Worm (Caenorhabditis elegans) whole organism, L2 larva: ENCODE measurements around the gene srx-29.
A peak's percentile ranks its signal among the peaks of the same experiment; 100 is the strongest.
"Not testable (repeated sequence)": the region's sequence is repeated elsewhere in the genome, so short reads cannot be mapped to it uniquely, and the experiment has no call there.

ENCODE experiments used
- C34F6.9 ChIP-seq: fragments of 150-350 bp; optimal IDR thresholded peaks from 2 replicates; lab custom pipeline; 2014; ENCODE audit warnings: missing biosample characterization, missing genetic modification characterization
- F13H6.1 ChIP-seq: sonication (generic microtip); optimal IDR thresholded peaks from 2 replicates; lab custom pipeline; 2016; ENCODE audit warnings: missing genetic modification characterization, missing compliant biosample characterization
- ZK546.5 ChIP-seq: sonication (generic microtip); optimal IDR thresholded peaks from 2 replicates; lab custom pipeline; 2017; ENCODE audit warnings: missing biosample characterization, missing genetic modification characterization
- alr-1 ChIP-seq: fragments of 150-350 bp; optimal IDR thresholded peaks from 2 replicates; lab custom pipeline; 2014; ENCODE audit warnings: missing biosample characterization, missing genetic modification characterization
- aly-2 ChIP-seq: fragments of 150-350 bp; optimal IDR thresholded peaks from 2 replicates; lab custom pipeline; 2014; ENCODE audit warnings: missing biosample characterization, missing genetic modification characterization
- ama-1 ChIP-seq: fragments of 150-350 bp; optimal IDR thresholded peaks from 2 replicates; lab custom pipeline; 2018; ENCODE audit warnings: inconsistent platforms
- blmp-1 ChIP-seq: sonication (generic microtip); optimal IDR thresholded peaks from 2 replicates; lab custom pipeline; 2017; ENCODE audit warnings: missing genetic modification characterization, mild to moderate bottlenecking, missing compliant biosample characterization, antibody characterized with exemption, moderate library complexity; ENCODE audit not compliant: insufficient read depth
- ceh-16 ChIP-seq: fragments of 150-350 bp; optimal IDR thresholded peaks from 2 replicates; lab custom pipeline; 2014; ENCODE audit warnings: missing biosample characterization, missing genetic modification characterization
- ceh-82 ChIP-seq: fragments of 150-350 bp; optimal IDR thresholded peaks from 2 replicates; lab custom pipeline; 2014; ENCODE audit warnings: missing biosample characterization, missing genetic modification characterization
- crh-2 ChIP-seq: sonication (generic microtip); optimal IDR thresholded peaks from 2 replicates; lab custom pipeline; 2017; ENCODE audit warnings: missing biosample characterization, missing genetic modification characterization
- egl-27 ChIP-seq: sonication (generic microtip); optimal IDR thresholded peaks from 3 replicates; lab custom pipeline; 2017; ENCODE audit warnings: missing biosample characterization, missing genetic modification reagents, missing genetic modification characterization
- elt-1 ChIP-seq: fragments of 150-350 bp; optimal IDR thresholded peaks from 2 replicates; lab custom pipeline; 2014; ENCODE audit warnings: missing biosample characterization, missing genetic modification characterization
- elt-3 ChIP-seq: sonication (generic microtip); optimal IDR thresholded peaks from 2 replicates; lab custom pipeline; 2017; ENCODE audit warnings: missing biosample characterization, missing genetic modification characterization
- fos-1 ChIP-seq: fragments of 150-350 bp; optimal IDR thresholded peaks from 2 replicates; lab custom pipeline; 2014; ENCODE audit warnings: missing biosample characterization, missing genetic modification characterization
- gmeb-1 ChIP-seq: fragments of 150-350 bp; optimal IDR thresholded peaks from 2 replicates; lab custom pipeline; 2014; ENCODE audit warnings: missing biosample characterization, missing genetic modification characterization
- lin-11 ChIP-seq: fragments of 150-350 bp; sonication (generic microtip); optimal IDR thresholded peaks from 2 replicates; lab custom pipeline; 2014; ENCODE audit warnings: missing biosample characterization, missing genetic modification characterization, inconsistent platforms, mixed read lengths
- lin-13 ChIP-seq: fragments of 150-350 bp; optimal IDR thresholded peaks from 2 replicates; lab custom pipeline; 2014; ENCODE audit warnings: missing biosample characterization, missing genetic modification reagents, missing genetic modification characterization
- lin-39 ChIP-seq: fragments of 150-350 bp; optimal IDR thresholded peaks from 2 replicates; lab custom pipeline; 2014; ENCODE audit warnings: missing biosample characterization, missing genetic modification reagents, missing genetic modification characterization
- lsy-2 ChIP-seq, 2 experiments: fragments of 150-350 bp in 1 of 2; sonication (generic microtip) in 1 of 2; optimal IDR thresholded peaks; 2 replicates each; lab custom pipeline; 2014 to 2017; ENCODE audit warnings: missing biosample characterization in 2 of 2, missing genetic modification characterization in 2 of 2
- mab-5 ChIP-seq: fragments of 150-350 bp; optimal IDR thresholded peaks from 2 replicates; lab custom pipeline; 2014; ENCODE audit warnings: missing biosample characterization, missing genetic modification characterization
- mbf-1 ChIP-seq: sonication (generic microtip); optimal IDR thresholded peaks from 2 replicates; lab custom pipeline; 2017; ENCODE audit warnings: missing biosample characterization, missing genetic modification characterization
- mdl-1 ChIP-seq, 2 experiments: fragments of 150-350 bp in 1 of 2; sonication (generic microtip) in 1 of 2; optimal IDR thresholded peaks; 2 replicates each; lab custom pipeline; 2017; ENCODE audit warnings: missing biosample characterization in 2 of 2, missing genetic modification characterization in 2 of 2
- nhr-10 ChIP-seq: sonication (generic microtip); optimal IDR thresholded peaks from 2 replicates; lab custom pipeline; 2017; ENCODE audit warnings: missing biosample characterization, missing genetic modification characterization
- nhr-11 ChIP-seq: fragments of 150-350 bp; optimal IDR thresholded peaks from 2 replicates; lab custom pipeline; 2014; ENCODE audit warnings: missing biosample characterization, missing genetic modification characterization
- nhr-12 ChIP-seq: fragments of 150-350 bp; optimal IDR thresholded peaks from 2 replicates; lab custom pipeline; 2014; ENCODE audit warnings: missing biosample characterization, missing genetic modification characterization
- nhr-129 ChIP-seq: fragments of 150-350 bp; optimal IDR thresholded peaks from 2 replicates; lab custom pipeline; 2014; ENCODE audit warnings: missing biosample characterization, missing genetic modification characterization
- nhr-23 ChIP-seq: fragments of 150-350 bp; optimal IDR thresholded peaks from 2 replicates; lab custom pipeline; 2014; ENCODE audit warnings: missing biosample characterization, missing genetic modification reagents, missing genetic modification characterization
- nhr-237 ChIP-seq: fragments of 150-350 bp; optimal IDR thresholded peaks from 2 replicates; lab custom pipeline; 2014; ENCODE audit warnings: missing biosample characterization, missing genetic modification characterization
- nhr-25 ChIP-seq: fragments of 150-350 bp; sonication (generic microtip); optimal IDR thresholded peaks from 3 replicates; lab custom pipeline; 2014; ENCODE audit warnings: missing biosample characterization, missing genetic modification characterization
- nhr-6 ChIP-seq: fragments of 150-350 bp; optimal IDR thresholded peaks from 2 replicates; lab custom pipeline; 2014; ENCODE audit warnings: missing biosample characterization, missing genetic modification characterization
- peb-1 ChIP-seq: fragments of 150-350 bp; optimal IDR thresholded peaks from 2 replicates; lab custom pipeline; 2014; ENCODE audit warnings: missing biosample characterization, missing genetic modification characterization
- skn-1 ChIP-seq: sonication (generic microtip); optimal IDR thresholded peaks from 2 replicates; lab custom pipeline; 2017; ENCODE audit warnings: missing biosample characterization, missing genetic modification characterization
- sma-3 ChIP-seq: sonication (generic microtip); optimal IDR thresholded peaks from 2 replicates; lab custom pipeline; 2016; ENCODE audit warnings: missing genetic modification reagents, missing genetic modification characterization, missing compliant biosample characterization
- sma-9 ChIP-seq, 2 experiments: fragments of 150-350 bp in 1 of 2; sonication (generic microtip) in 1 of 2; optimal IDR thresholded peaks; 2 replicates each; lab custom pipeline; 2014 to 2016; ENCODE audit warnings: missing genetic modification characterization in 2 of 2, mild to moderate bottlenecking in 1 of 2, missing biosample characterization in 1 of 2, missing compliant biosample characterization in 1 of 2, missing genetic modification reagents in 1 of 2, moderate library complexity in 1 of 2
- snpc-4 ChIP-seq: fragments of 150-350 bp; optimal IDR thresholded peaks from 2 replicates; lab custom pipeline; 2014; ENCODE audit warnings: missing biosample characterization, missing genetic modification characterization
- unc-39 ChIP-seq: fragments of 150-350 bp; optimal IDR thresholded peaks from 2 replicates; lab custom pipeline; 2014; ENCODE audit warnings: missing biosample characterization, missing genetic modification characterization
- unc-62 ChIP-seq: fragments of 150-350 bp; optimal IDR thresholded peaks from 2 replicates; lab custom pipeline; 2014; ENCODE audit warnings: missing biosample characterization, missing genetic modification reagents, missing genetic modification characterization
- zag-1 ChIP-seq: fragments of 150-350 bp; optimal IDR thresholded peaks from 2 replicates; lab custom pipeline; 2014; ENCODE audit warnings: missing biosample characterization, missing genetic modification characterization
- ztf-1 ChIP-seq: fragments of 200-800 bp; sonication (Bioruptor generic); conservative IDR thresholded peaks from 2 replicates; pipeline ENCODE4 v1.3.6; 2022; ENCODE audit warnings: missing genetic modification characterization, missing compliant biosample characterization
- ztf-11 ChIP-seq: sonication (generic microtip); optimal IDR thresholded peaks from 2 replicates; lab custom pipeline; 2017; ENCODE audit warnings: missing biosample characterization, missing genetic modification characterization
- ztf-4 ChIP-seq: fragments of 150-350 bp; optimal IDR thresholded peaks from 2 replicates; lab custom pipeline; 2014; ENCODE audit warnings: missing biosample characterization, missing genetic modification characterization

Gene srx-29

ce11 chrV:15670139-15670538 is 27.9 kb downstream of the srx-29 start, which contains the start of gene K06B4.15:
K06B4.15 (plus strand) TSS chrV:15670439.
- TF ChIP-seq fos-1 (tag; lab: Kevin White, UChicago); nhr-10; nhr-25 (tag; lab: Kevin White, UChicago): not testable (repeated sequence)

ce11 chrV:15668870-15669269 is 29.1 kb downstream of the srx-29 start, which contains the start of gene K06B4.4:
K06B4.4 (plus strand) TSS chrV:15669170.
- TF ChIP-seq ceh-82 (tag; lab: Kevin White, UChicago) (no peak), ZK546.5 (tag; lab: Kevin White, UChicago) (no peak), aly-2 (tag; lab: Kevin White, UChicago) (no peak)

- not testable (repeated sequence) for TF ChIP-seq nhr-10; nhr-6; nhr-25 (tag; lab: Kevin White, UChicago)
- TF ChIP-seq, all 48 proteins: peak for 0; not testable (repeated sequence) for 48
These were observed 29.8 kb downstream of the srx-29 start, which contains the start of gene F53E4.1 for ce11 chrV:15668200-15668599. F53E4.1 (minus strand) TSS chrV:15668300.

ce11 chrV:15666718-15667117 is 31.3 kb downstream of the srx-29 start:
- TF ChIP-seq alr-1 (tag; lab: Kevin White, UChicago) (no peak), blmp-1 (tag; lab: Kevin White, UChicago) (peak; percentile 67), F13H6.1 (tag; lab: Kevin White, UChicago) (peak; percentile 66), unc-39 (tag; lab: Kevin White, UChicago) (no peak), nhr-23 (tag; lab: Kevin White, UChicago) (no peak), mab-5 (no peak), nhr-10 (no peak), lsy-2 (tag; optimal IDR thresholded peaks at IDR 0.05; lab: Kevin White, UChicago) (no peak), nhr-11 (tag; lab: Kevin White, UChicago) (no peak), mdl-1 (tag; optimal IDR thresholded peaks at IDR 0.05; lab: Kevin White, UChicago) (peak in 1 of 2 experiments; percentile 67), nhr-129 (no peak), elt-1 (tag; lab: Kevin White, UChicago) (no peak), snpc-4 (tag; lab: Kevin White, UChicago) (no peak), nhr-237 (no peak), ZK546.5 (tag; lab: Kevin White, UChicago) (no peak), lin-11 (tag; lab: Kevin White, UChicago) (no peak), ztf-1 (GFP tag; lab: Robert Waterston, UW) (no peak), sma-9 (GFP tag; optimal IDR thresholded peaks at IDR 0.05; lab: Kevin White, UChicago) (peak; percentile 85), sma-9 (tag; optimal IDR thresholded peaks at IDR 0.05; lab: Kevin White, UChicago) (no peak), skn-1 (tag; lab: Kevin White, UChicago) (peak; percentile 46), ama-1 (lab: Kevin White, UChicago) (no peak), gmeb-1 (peak; percentile 65), mbf-1 (tag; lab: Kevin White, UChicago) (no peak), lin-13 (GFP tag; lab: Kevin White, UChicago) (no peak), ztf-4 (tag; lab: Kevin White, UChicago) (no peak), fos-1 (tag; lab: Kevin White, UChicago) (peak; percentile 82), elt-3 (tag; lab: Kevin White, UChicago) (no peak), nhr-12 (tag; lab: Kevin White, UChicago) (no peak), ceh-16 (tag; lab: Kevin White, UChicago) (no peak), sma-3 (peak; percentile 33), ztf-11 (tag; lab: Kevin White, UChicago) (no peak), crh-2 (peak; percentile 72)

- TF ChIP-seq nhr-129, result peak; percentile 93
- peak; percentile 45 for TF ChIP-seq ceh-16 (tag; lab: Kevin White, UChicago)
- TF ChIP-seq nhr-11 (tag; lab: Kevin White, UChicago), result no peak
- TF ChIP-seq ztf-11 (tag; lab: Kevin White, UChicago), result no peak
- no peak for TF ChIP-seq mdl-1 (tag; optimal IDR thresholded peaks at IDR 0.05; lab: Kevin White, UChicago)
- no peak for TF ChIP-seq nhr-10
- peak; percentile 26 for TF ChIP-seq elt-1 (tag; lab: Kevin White, UChicago)
- no peak for TF ChIP-seq aly-2 (tag; lab: Kevin White, UChicago)
- TF ChIP-seq ztf-4 (tag; lab: Kevin White, UChicago), result no peak
- TF ChIP-seq sma-9 (GFP tag; optimal IDR thresholded peaks at IDR 0.05; lab: Kevin White, UChicago), result peak; percentile 53
- no peak for TF ChIP-seq sma-9 (tag; optimal IDR thresholded peaks at IDR 0.05; lab: Kevin White, UChicago)
- peak in 1 of 2 experiments; percentile 33 for TF ChIP-seq lsy-2 (tag; optimal IDR thresholded peaks at IDR 0.05; lab: Kevin White, UChicago)
- TF ChIP-seq unc-62 (GFP tag; lab: Kevin White, UChicago), result no peak
- TF ChIP-seq lin-13 (GFP tag; lab: Kevin White, UChicago), result no peak
- peak; percentile 59 for TF ChIP-seq fos-1 (tag; lab: Kevin White, UChicago)
- no peak for TF ChIP-seq snpc-4 (tag; lab: Kevin White, UChicago)
- no peak for TF ChIP-seq nhr-23 (tag; lab: Kevin White, UChicago)
- TF ChIP-seq lin-39 (tag; lab: Kevin White, UChicago), result no peak
- TF ChIP-seq C34F6.9 (tag; lab: Kevin White, UChicago), result peak; percentile 25
- no peak for TF ChIP-seq peb-1 (tag; lab: Kevin White, UChicago)
- peak; percentile 79 for TF ChIP-seq nhr-25 (tag; lab: Kevin White, UChicago)
- peak; percentile 50 for TF ChIP-seq F13H6.1 (tag; lab: Kevin White, UChicago)
- peak; percentile 5 for TF ChIP-seq egl-27 (tag; lab: Kevin White, UChicago)
- TF ChIP-seq blmp-1 (tag; lab: Kevin White, UChicago), result peak; percentile 80
- TF ChIP-seq zag-1 (tag; lab: Kevin White, UChicago), result no peak
- TF ChIP-seq mbf-1 (tag; lab: Kevin White, UChicago), result no peak
- TF ChIP-seq ZK546.5 (tag; lab: Kevin White, UChicago), result no peak
These were observed 33.8 kb downstream of the srx-29 start for ce11 chrV:15664053-15664661.
